Worm (Caenorhabditis elegans): ENCODE data around the gene C27A7.5.

ce11 chrV:12188830-12189229 lies 26.7 kb upstream of the C27A7.5 start:
- TF ChIP-seq ceh-82 (tag; optimal IDR thresholded peaks at IDR 0.05): no peak
- TF ChIP-seq egl-27 (tag; optimal IDR thresholded peaks at IDR 0.05): no peak
- TF ChIP-seq ztf-11 (tag; optimal IDR thresholded peaks at IDR 0.05): no peak
- TF ChIP-seq nhr-237 (tag; optimal IDR thresholded peaks at IDR 0.05): no peak

Data from whole organism, L3 larva.